Fruit fly (Drosophila melanogaster) whole organism, embryonic: ENCODE results near the gene BNIP3.

Experiments
- Ada2b ChIP-seq: fragments of 200-800 bp; sonication (Bioruptor generic); IDR thresholded peaks from 2 replicates; pipeline ENCODE4 v1.3.6; 2022; ENCODE audit warnings: missing biosample characterization, missing genetic modification characterization
- B-H2 ChIP-seq: fragments of 200-800 bp; sonication (Bioruptor generic); optimal IDR thresholded peaks from 2 replicates; lab custom pipeline; 2018; ENCODE audit warnings: missing biosample characterization, mild to moderate bottlenecking, missing genetic modification characterization
- CG10366 ChIP-seq: fragments of 200-800 bp; sonication (Bioruptor generic); IDR thresholded peaks from 2 replicates; pipeline ENCODE4 v1.3.6; 2022; ENCODE audit warnings: missing biosample characterization, missing genetic modification characterization
- CG10654 ChIP-seq: fragments of 200-800 bp; sonication (Bioruptor generic); optimal IDR thresholded peaks from 2 replicates; lab custom pipeline; 2016; ENCODE audit warnings: missing biosample characterization, missing genetic modification characterization
- CG11398 ChIP-seq: fragments of 200-800 bp; sonication (Bioruptor generic); optimal IDR thresholded peaks from 2 replicates; lab custom pipeline; 2016; ENCODE audit warnings: missing biosample characterization, missing genetic modification characterization
- CG14710 ChIP-seq: fragments of 200-800 bp; sonication (Bioruptor generic); optimal IDR thresholded peaks from 3 replicates; lab custom pipeline; 2019; ENCODE audit warnings: missing biosample characterization, mild to moderate bottlenecking, missing genetic modification characterization, moderate library complexity
- CG14860 ChIP-seq: fragments of 200-800 bp; sonication (Bioruptor generic); IDR thresholded peaks from 3 replicates; pipeline ENCODE4 v1.3.6; 2022; ENCODE audit warnings: missing biosample characterization, missing genetic modification characterization; ENCODE audit not compliant: partially characterized antibody
- CG16779 ChIP-seq: fragments of 200-800 bp; sonication (Bioruptor generic); IDR thresholded peaks from 2 replicates; pipeline ENCODE4 v1.3.6; 2022; ENCODE audit warnings: missing biosample characterization, missing genetic modification characterization
- CG17359 ChIP-seq: fragments of 200-800 bp; sonication (Bioruptor generic); optimal IDR thresholded peaks from 3 replicates; lab custom pipeline; 2018; ENCODE audit warnings: missing biosample characterization, mild to moderate bottlenecking, missing genetic modification characterization, moderate library complexity
- CG17361 ChIP-seq: fragments of 200-800 bp; sonication (Bioruptor generic); IDR thresholded peaks from 3 replicates; pipeline ENCODE4 v1.3.6; 2022; ENCODE audit warnings: missing biosample characterization, missing genetic modification characterization
- CG17385 ChIP-seq: fragments of 200-800 bp; sonication (Bioruptor generic); optimal IDR thresholded peaks from 3 replicates; lab custom pipeline; 2018; ENCODE audit warnings: missing biosample characterization, mild to moderate bottlenecking, missing genetic modification characterization
- CG17612 ChIP-seq: fragments of 200-800 bp; sonication (Bioruptor generic); IDR thresholded peaks from 2 replicates; pipeline ENCODE4 v1.3.6; 2022; ENCODE audit warnings: missing biosample characterization, missing genetic modification characterization
- CG18476 ChIP-seq: fragments of 200-800 bp; sonication (Bioruptor generic); optimal IDR thresholded peaks from 2 replicates; lab custom pipeline; 2016; ENCODE audit warnings: missing biosample characterization, mild to moderate bottlenecking, missing genetic modification characterization
- CG18599 ChIP-seq: fragments of 200-800 bp; sonication (Bioruptor generic); optimal IDR thresholded peaks from 3 replicates; lab custom pipeline; 2017; ENCODE audit warnings: missing biosample characterization, missing genetic modification characterization, mild to moderate bottlenecking, moderate library complexity, missing genetic modification reagents
- CG31365 ChIP-seq: fragments of 200-800 bp; sonication (Bioruptor generic); optimal IDR thresholded peaks from 2 replicates; lab custom pipeline; 2018; ENCODE audit warnings: missing biosample characterization, mild to moderate bottlenecking, missing genetic modification characterization
- CG32767 ChIP-seq: fragments of 200-800 bp; sonication (Bioruptor generic); IDR thresholded peaks from 2 replicates; pipeline ENCODE4 v1.3.6; 2022; ENCODE audit warnings: missing biosample characterization, missing genetic modification characterization
- CG8388 ChIP-seq: fragments of 200-800 bp; sonication (Bioruptor generic); optimal IDR thresholded peaks from 2 replicates; lab custom pipeline; 2019; ENCODE audit warnings: missing biosample characterization, mild to moderate bottlenecking, missing genetic modification characterization, moderate library complexity
- CG9876 ChIP-seq: fragments of 200-800 bp; sonication (Bioruptor generic); optimal IDR thresholded peaks from 2 replicates; lab custom pipeline; 2016; ENCODE audit warnings: missing biosample characterization, missing genetic modification characterization
- CG9932 ChIP-seq: fragments of 200-800 bp; sonication (Bioruptor generic); IDR thresholded peaks from 2 replicates; pipeline ENCODE4 v1.3.6; 2022; ENCODE audit warnings: missing biosample characterization, missing genetic modification characterization
- CkIIα-i1 ChIP-seq: fragments of 200-800 bp; sonication (Bioruptor generic); IDR thresholded peaks from 2 replicates; pipeline ENCODE4 v1.3.6; 2022; ENCODE audit warnings: missing biosample characterization, missing genetic modification characterization
- CoRest ChIP-seq: fragments of 200-800 bp; sonication (Bioruptor generic); optimal IDR thresholded peaks from 3 replicates; lab custom pipeline; 2018; ENCODE audit warnings: missing biosample characterization, mild to moderate bottlenecking, missing genetic modification characterization, moderate library complexity
- Elba2 ChIP-seq: fragments of 200-800 bp; sonication (Bioruptor generic); optimal IDR thresholded peaks from 3 replicates; lab custom pipeline; 2016; ENCODE audit warnings: missing biosample characterization, missing genetic modification characterization
- Ets65A ChIP-seq: fragments of 200-800 bp; sonication (Bioruptor generic); peaks from one replicate; lab custom pipeline; 2016; ENCODE audit warnings: missing biosample characterization, missing genetic modification characterization
- H15 ChIP-seq: fragments of 200-800 bp; sonication (Bioruptor generic); IDR thresholded peaks from 3 replicates; pipeline ENCODE4 v1.3.6; 2022; ENCODE audit warnings: missing biosample characterization, missing genetic modification characterization
- HHEX ChIP-seq: fragments of 200-800 bp; sonication (Bioruptor generic); optimal IDR thresholded peaks from 3 replicates; lab custom pipeline; 2017; ENCODE audit warnings: missing biosample characterization, mild to moderate bottlenecking, missing genetic modification characterization, missing genetic modification reagents
- HLHmδ ChIP-seq: fragments of 200-800 bp; sonication (Bioruptor generic); optimal IDR thresholded peaks from 2 replicates; lab custom pipeline; 2018; ENCODE audit warnings: missing biosample characterization, mild to moderate bottlenecking, missing genetic modification characterization, moderate library complexity
- Hey ChIP-seq: fragments of 200-800 bp; sonication (Bioruptor generic); optimal IDR thresholded peaks from 3 replicates; lab custom pipeline; 2018; ENCODE audit warnings: missing biosample characterization, mild to moderate bottlenecking, missing genetic modification characterization
- Hmr ChIP-seq: fragments of 200-800 bp; sonication (Bioruptor generic); optimal IDR thresholded peaks from 3 replicates; lab custom pipeline; 2017; ENCODE audit warnings: mild to moderate bottlenecking, missing biosample characterization, missing genetic modification reagents, missing genetic modification characterization
- Mrtf ChIP-seq: fragments of 200-800 bp; sonication (Bioruptor generic); IDR thresholded peaks from 3 replicates; pipeline ENCODE4 v1.3.6; 2022; ENCODE audit warnings: missing biosample characterization, missing genetic modification characterization
- NC2α ChIP-seq: fragments of 200-800 bp; sonication (Bioruptor generic); optimal IDR thresholded peaks from 2 replicates; lab custom pipeline; 2016; ENCODE audit warnings: missing biosample characterization, missing genetic modification characterization
- Pdp1 ChIP-seq, 2 experiments: fragments of 200-800 bp; sonication (Bioruptor generic); optimal IDR thresholded peaks; 3 replicates each; lab custom pipeline; 2016; ENCODE audit warnings: missing biosample characterization in 2 of 2, missing genetic modification characterization in 2 of 2, mild to moderate bottlenecking in 1 of 2, moderate library complexity in 1 of 2
- Poxn ChIP-seq: fragments of 200-800 bp; sonication (Bioruptor generic); IDR thresholded peaks from 2 replicates; pipeline ENCODE4 v1.3.6; 2022; ENCODE audit warnings: missing biosample characterization, missing genetic modification characterization
- ac ChIP-seq: fragments of 200-800 bp; sonication (Bioruptor generic); optimal IDR thresholded peaks from 3 replicates; lab custom pipeline; 2017; ENCODE audit warnings: missing biosample characterization, mild to moderate bottlenecking, missing genetic modification characterization
- az2 ChIP-seq: fragments of 200-800 bp; sonication (Bioruptor generic); optimal IDR thresholded peaks from 3 replicates; lab custom pipeline; 2016; ENCODE audit warnings: missing biosample characterization, missing genetic modification characterization
- cad ChIP-seq: fragments of >200 bp; optimal IDR thresholded peaks from 2 replicates; lab custom pipeline; 2017; ENCODE audit warnings: missing biosample characterization, missing genetic modification characterization
- cg ChIP-seq: fragments of 200-800 bp; sonication (Bioruptor generic); optimal IDR thresholded peaks from 3 replicates; lab custom pipeline; 2019; ENCODE audit warnings: missing biosample characterization, mild to moderate bottlenecking, missing genetic modification characterization, moderate library complexity
- emc ChIP-seq: fragments of 200-800 bp; sonication (Bioruptor generic); optimal IDR thresholded peaks from 2 replicates; lab custom pipeline; 2016; ENCODE audit warnings: missing biosample characterization, missing genetic modification characterization
- gsb ChIP-seq: fragments of 200-800 bp; sonication (Bioruptor generic); IDR thresholded peaks from 2 replicates; pipeline ENCODE4 v1.3.6; 2022; ENCODE audit warnings: missing biosample characterization, missing genetic modification characterization
- insv ChIP-seq, 2 experiments: fragments of 200-800 bp; sonication (Bioruptor generic); optimal IDR thresholded peaks; 3 replicates each; lab custom pipeline; 2016 to 2018; ENCODE audit warnings: missing biosample characterization in 2 of 2, missing genetic modification characterization in 2 of 2
- kay ChIP-seq: fragments of 200-800 bp; sonication (Bioruptor generic); optimal IDR thresholded peaks from 2 replicates; lab custom pipeline; 2016; ENCODE audit warnings: missing biosample characterization, missing genetic modification characterization
- klu ChIP-seq: fragments of 200-800 bp; sonication (Bioruptor generic); IDR thresholded peaks from 2 replicates; pipeline ENCODE4 v1.3.6; 2022; ENCODE audit warnings: missing biosample characterization, missing genetic modification characterization
- lmd ChIP-seq: fragments of 200-800 bp; sonication (Bioruptor generic); IDR thresholded peaks from 2 replicates; pipeline ENCODE4 v1.3.6; 2022; ENCODE audit warnings: missing biosample characterization, missing genetic modification characterization
- mam ChIP-seq: fragments of 200-800 bp; sonication (Bioruptor generic); optimal IDR thresholded peaks from 3 replicates; lab custom pipeline; 2016; ENCODE audit warnings: missing biosample characterization, missing genetic modification characterization
- nom ChIP-seq: fragments of 200-800 bp; sonication (Bioruptor generic); optimal IDR thresholded peaks from 2 replicates; lab custom pipeline; 2017; ENCODE audit warnings: missing biosample characterization, missing genetic modification characterization, mild to moderate bottlenecking, moderate library complexity, missing genetic modification reagents
- pan ChIP-seq, 4 experiments: fragments of >200 bp in 3 of 4; fragments of 200-800 bp in 1 of 4; sonication (Bioruptor generic) in 1 of 4; optimal IDR thresholded peaks in 3 of 4; IDR thresholded peaks in 1 of 4; 2 replicates each; pipeline versions ENCODE4 v1.3.6 to Lab custom; 2017 to 2022; ENCODE audit warnings: missing biosample characterization in 2 of 4, missing genetic modification characterization in 2 of 4, mixed read lengths in 1 of 4
- pum ChIP-seq: fragments of 200-800 bp; sonication (Bioruptor generic); optimal IDR thresholded peaks from 2 replicates; lab custom pipeline; 2016; ENCODE audit warnings: missing biosample characterization, missing genetic modification characterization
- sug ChIP-seq: fragments of 200-800 bp; optimal IDR thresholded peaks from 2 replicates; lab custom pipeline; 2019; ENCODE audit warnings: missing biosample characterization, mild to moderate bottlenecking, missing genetic modification characterization, moderate library complexity
- tll ChIP-seq, 2 experiments: fragments of 200-800 bp in 1 of 2; fragments of >200 bp in 1 of 2; sonication (Bioruptor generic) in 1 of 2; optimal IDR thresholded peaks; 2 replicates each; lab custom pipeline; 2017 to 2019; ENCODE audit warnings: missing biosample characterization in 2 of 2, missing genetic modification characterization in 2 of 2, mild to moderate bottlenecking in 1 of 2, moderate library complexity in 1 of 2
- yki ChIP-seq: fragments of >200 bp; optimal IDR thresholded peaks from 3 replicates; lab custom pipeline; 2018

The BNIP3 gene

DNA sequence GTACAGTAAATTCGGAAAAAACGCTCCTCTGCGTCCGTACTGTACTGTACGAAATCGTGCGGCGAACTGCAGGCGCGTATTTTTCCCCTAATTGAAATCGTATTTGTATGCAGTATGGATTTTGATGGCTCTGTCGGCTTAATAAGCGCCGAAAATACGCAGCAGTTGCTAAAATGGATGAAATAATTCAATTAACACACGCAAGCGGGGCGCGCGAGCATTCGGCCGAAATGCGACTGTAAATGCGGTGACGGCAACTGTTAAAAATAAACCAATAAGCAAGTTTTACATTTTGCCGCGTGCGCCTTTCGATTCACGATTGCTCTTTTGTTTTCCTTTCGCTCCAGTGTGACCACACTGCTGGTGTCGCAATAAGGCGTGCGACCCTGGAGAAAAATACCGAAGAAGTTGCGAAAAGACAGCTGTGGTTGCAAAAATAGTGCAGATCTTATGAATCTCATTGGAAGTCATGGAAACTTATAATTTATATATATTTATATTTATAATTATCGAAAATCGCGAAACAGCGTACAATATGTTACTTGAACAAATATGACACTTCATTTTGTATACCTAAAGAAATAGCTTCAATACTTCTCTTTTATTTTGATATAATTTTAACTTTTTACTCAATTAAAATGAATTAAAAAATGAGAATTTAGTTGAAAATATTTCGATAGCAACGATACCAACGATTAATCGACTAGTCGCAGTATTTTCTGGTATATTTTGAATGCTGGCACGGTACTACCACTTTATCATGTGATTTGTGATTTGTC lies 46.0 kb downstream of the BNIP3 start, which contains the start of the genes CG32428 and CG5969 (continued):
- peak; percentile 79 for TF ChIP-seq CoRest
- peak; percentile 83 for TF ChIP-seq Hmr (GFP tag; lab: Kevin White, UChicago)
- TF ChIP-seq CG9876 (GFP tag; lab: Kevin White, UChicago): no peak
- TF ChIP-seq NC2α (GFP tag; lab: Kevin White, UChicago): no peak
- TF ChIP-seq HLHmδ: peak; percentile 34
- TF ChIP-seq CG10654 (GFP tag; lab: Kevin White, UChicago): no peak
- TF ChIP-seq Elba2 (GFP tag; lab: Kevin White, UChicago): peak; percentile 87
- TF ChIP-seq kay (GFP tag; lab: Kevin White, UChicago): peak; percentile 1
- TF ChIP-seq mam: peak; percentile 43
- peak; percentile 50 for TF ChIP-seq Ada2b (GFP tag; lab: Robert Waterston, UW)
- no peak for TF ChIP-seq CG11398
- TF ChIP-seq sug: peak; percentile 58
- no peak for TF ChIP-seq B-H2 (GFP tag; lab: Kevin White, UChicago)
- TF ChIP-seq tll (GFP tag; optimal IDR thresholded peaks at IDR 0.05; lab: Kevin White, UChicago): no peak
- no peak for TF ChIP-seq pan (optimal IDR thresholded peaks at IDR 0.05; lab: Kevin White, UChicago)
- TF ChIP-seq pan (GFP tag; optimal IDR thresholded peaks at IDR 0.05 in 1 of 2, IDR thresholded peaks at IDR 0.05 in 1 of 2): peak in 1 of 2 experiments; percentile 77
- TF ChIP-seq pum: peak; percentile 12
- peak; percentile 96 for TF ChIP-seq CG14710 (tag; lab: Kevin White, UChicago)
- no peak for TF ChIP-seq CG14860
- TF ChIP-seq Pdp1 (GFP tag; optimal IDR thresholded peaks at IDR 0.05; lab: Kevin White, UChicago): no peak
- no peak for TF ChIP-seq Hey (tag; lab: Kevin White, UChicago)
- TF ChIP-seq CG18599 (GFP tag; lab: Kevin White, UChicago): peak; percentile 77
- peak; percentile 58 for TF ChIP-seq HHEX
- no peak for TF ChIP-seq cad (GFP tag; lab: Kevin White, UChicago)
- no peak for TF ChIP-seq CG32767 (GFP tag; lab: Robert Waterston, UW)
- peak; percentile 80 for TF ChIP-seq CG9932 (GFP tag; lab: Robert Waterston, UW)
- peak; percentile 61 for TF ChIP-seq CG10366 (GFP tag; lab: Robert Waterston, UW)
- no peak for TF ChIP-seq CG17612 (GFP tag; lab: Robert Waterston, UW)
- no peak for TF ChIP-seq emc (GFP tag; lab: Kevin White, UChicago)
- TF ChIP-seq Mrtf (GFP tag; lab: Robert Waterston, UW): no peak; the same call in 2 of the 3 replicates
- no peak for TF ChIP-seq ac
- peak; percentile 50; the same call in 2 of the 3 replicates for TF ChIP-seq H15 (GFP tag; lab: Robert Waterston, UW)
- peak; percentile 49 for TF ChIP-seq CG17385 (GFP tag; lab: Kevin White, UChicago)
- no peak for TF ChIP-seq CG16779 (GFP tag; lab: Robert Waterston, UW)
- peak; percentile 64 for TF ChIP-seq lmd
- TF ChIP-seq CG17359: peak; percentile 43
- TF ChIP-seq CG17361: peak; percentile 80; the same call in 2 of the 3 replicates
- no peak for TF ChIP-seq Poxn (GFP tag; lab: Robert Waterston, UW)
- TF ChIP-seq az2 (GFP tag; lab: Kevin White, UChicago): peak; percentile 53
- no peak for TF ChIP-seq yki
- peak in 1 of 2 experiments; percentile 70 for TF ChIP-seq insv (GFP tag; optimal IDR thresholded peaks at IDR 0.05; lab: Kevin White, UChicago)
- no peak for TF ChIP-seq cg (GFP tag; lab: Kevin White, UChicago)
- TF ChIP-seq CkIIα-i1: no peak
- TF ChIP-seq klu (GFP tag; lab: Robert Waterston, UW): no peak
- no peak for TF ChIP-seq nom
- peak; percentile 21 for TF ChIP-seq CG8388 (GFP tag; lab: Kevin White, UChicago)
- no peak for TF ChIP-seq CG18476
- 0 out of 2 replicates have a peak, but pooled peaks have one; percentile 23 for TF ChIP-seq gsb (GFP tag; lab: Robert Waterston, UW)
- no peak for TF ChIP-seq CG31365 (tag; lab: Kevin White, UChicago)
- TF ChIP-seq Ets65A (GFP tag; lab: Kevin White, UChicago): peak; percentile 79
